Worm (Caenorhabditis elegans) whole organism, L4/young adult: Measurements from ENCODE around the gene best-16.

Experiments
- W03F9.2 ChIP-seq: fragments of 150-350 bp; optimal IDR thresholded peaks from 2 replicates; lab custom pipeline; 2014; ENCODE audit warnings: missing biosample characterization, missing genetic modification characterization
- dao-5 ChIP-seq: sonication (generic microtip); optimal IDR thresholded peaks from 2 replicates; lab custom pipeline; 2016; ENCODE audit warnings: missing genotype, missing genetic modification characterization, moderate library complexity, missing compliant biosample characterization
- him-1 ChIP-seq: sonication (generic microtip); optimal IDR thresholded peaks from 2 replicates; lab custom pipeline; 2016; ENCODE audit warnings: missing genotype, missing genetic modification reagents, missing genetic modification characterization, missing compliant biosample characterization

- TF ChIP-seq him-1 (tag; lab: Kevin White, UChicago): no peak
- TF ChIP-seq W03F9.2 (tag; lab: Kevin White, UChicago): no peak
- TF ChIP-seq dao-5 (tag; lab: Kevin White, UChicago): no peak
These were observed 20.6 kb upstream of the best-16 start for ce11 chrIV:7216210-7216609.
